Fruit fly (Drosophila melanogaster) whole organism, embryonic: ENCODE measurements around the gene CG6923.

ENCODE experiments used
- Antp ChIP-seq: fragments of 200-800 bp; sonication (Bioruptor generic); optimal IDR thresholded peaks from 3 replicates; lab custom pipeline; 2016; ENCODE audit warnings: missing biosample characterization, missing genetic modification characterization
- Asciz ChIP-seq: fragments of 200-800 bp; sonication (Bioruptor generic); optimal IDR thresholded peaks from 2 replicates; lab custom pipeline; 2017; ENCODE audit warnings: missing biosample characterization, mild to moderate bottlenecking, missing genetic modification characterization, missing genetic modification reagents
- Bdp1 ChIP-seq: fragments of 200-800 bp; sonication (Bioruptor generic); optimal IDR thresholded peaks from 3 replicates; lab custom pipeline; 2016; ENCODE audit warnings: missing biosample characterization, missing genetic modification characterization
- BtbVII ChIP-seq: fragments of 200-800 bp; sonication (Bioruptor generic); optimal IDR thresholded peaks from 3 replicates; lab custom pipeline; 2017; ENCODE audit warnings: missing biosample characterization, mild to moderate bottlenecking, missing genetic modification characterization
- CG10431 ChIP-seq: fragments of 200-800 bp; sonication (Bioruptor generic); optimal IDR thresholded peaks from 3 replicates; lab custom pipeline; 2018; ENCODE audit warnings: missing biosample characterization, mild to moderate bottlenecking, missing genetic modification characterization
- CG10654 ChIP-seq: fragments of 200-800 bp; sonication (Bioruptor generic); optimal IDR thresholded peaks from 2 replicates; lab custom pipeline; 2016; ENCODE audit warnings: missing biosample characterization, missing genetic modification characterization
- CG10979 ChIP-seq: fragments of 200-800 bp; sonication (Bioruptor generic); optimal IDR thresholded peaks from 2 replicates; lab custom pipeline; 2018; ENCODE audit warnings: missing biosample characterization, mild to moderate bottlenecking, missing genetic modification characterization, moderate library complexity
- CG11456 ChIP-seq: fragments of 200-800 bp; sonication (Bioruptor generic); IDR thresholded peaks from 3 replicates; pipeline ENCODE4 v1.3.6; 2022; ENCODE audit warnings: missing biosample characterization, missing genetic modification characterization
- CG13424 ChIP-seq: fragments of 200-800 bp; sonication (Bioruptor generic); optimal IDR thresholded peaks from 2 replicates; lab custom pipeline; 2019; ENCODE audit warnings: missing biosample characterization, mild to moderate bottlenecking, missing genetic modification characterization, moderate library complexity
- CG1603 ChIP-seq: fragments of 200-800 bp; sonication (Bioruptor generic); optimal IDR thresholded peaks from 2 replicates; lab custom pipeline; 2019; ENCODE audit warnings: missing biosample characterization, mild to moderate bottlenecking, missing genetic modification characterization, moderate library complexity
- CG3065 ChIP-seq: fragments of 200-800 bp; sonication (Bioruptor generic); optimal IDR thresholded peaks from 2 replicates; lab custom pipeline; 2016; ENCODE audit warnings: missing biosample characterization, missing genetic modification characterization
- CG4404 ChIP-seq: fragments of 200-800 bp; sonication (Bioruptor generic); IDR thresholded peaks from 2 replicates; pipeline ENCODE4 v1.3.6; 2022; ENCODE audit warnings: missing biosample characterization, missing genetic modification characterization
- CG4730 ChIP-seq: fragments of 200-800 bp; sonication (Bioruptor generic); IDR thresholded peaks from 2 replicates; pipeline ENCODE4 v1.3.6; 2022; ENCODE audit warnings: missing biosample characterization, missing genetic modification characterization
- CG4820 ChIP-seq: fragments of 200-800 bp; sonication (Bioruptor generic); optimal IDR thresholded peaks from 3 replicates; lab custom pipeline; 2016; ENCODE audit warnings: missing biosample characterization, missing genetic modification characterization
- CG7357 ChIP-seq: fragments of 200-800 bp; sonication (Bioruptor generic); IDR thresholded peaks from 3 replicates; pipeline ENCODE4 v1.3.6; 2022; ENCODE audit warnings: missing biosample characterization, missing genetic modification characterization
- CG7786 ChIP-seq: fragments of 200-800 bp; sonication (Bioruptor generic); optimal IDR thresholded peaks from 2 replicates; lab custom pipeline; 2016; ENCODE audit warnings: missing biosample characterization, missing genetic modification characterization
- CG7963 ChIP-seq: fragments of 200-800 bp; sonication (Bioruptor generic); IDR thresholded peaks from 3 replicates; pipeline ENCODE4 v1.3.6; 2022; ENCODE audit warnings: missing biosample characterization, missing genetic modification characterization; ENCODE audit not compliant: partially characterized antibody
- CG8281 ChIP-seq: fragments of 200-800 bp; sonication (Bioruptor generic); optimal IDR thresholded peaks from 2 replicates; lab custom pipeline; 2018; ENCODE audit warnings: missing biosample characterization, mild to moderate bottlenecking, missing genetic modification characterization, moderate library complexity
- CG8478 ChIP-seq: fragments of >200 bp; optimal IDR thresholded peaks from 2 replicates; lab custom pipeline; 2018
- CG8944 ChIP-seq: fragments of 200-800 bp; sonication (Bioruptor generic); optimal IDR thresholded peaks from 3 replicates; lab custom pipeline; 2016; ENCODE audit warnings: missing biosample characterization, missing genetic modification characterization
- CG9817 ChIP-seq: fragments of 200-800 bp; sonication (Bioruptor generic); optimal IDR thresholded peaks from 2 replicates; lab custom pipeline; 2018; ENCODE audit warnings: missing biosample characterization, mild to moderate bottlenecking, missing genetic modification characterization, moderate library complexity
- D19A ChIP-seq: fragments of 200-800 bp; optimal IDR thresholded peaks from 3 replicates; lab custom pipeline; 2019; ENCODE audit warnings: missing biosample characterization, mild to moderate bottlenecking, missing genetic modification characterization, moderate library complexity
- Dbx ChIP-seq: fragments of 200-800 bp; sonication (Bioruptor generic); IDR thresholded peaks from 3 replicates; pipeline ENCODE4 v1.3.6; 2022; ENCODE audit warnings: missing biosample characterization, missing genetic modification characterization
- Hr78 ChIP-seq, 2 experiments: fragments of 200-800 bp in 1 of 2; fragments of >200 bp in 1 of 2; sonication (Bioruptor generic) in 1 of 2; optimal IDR thresholded peaks; 2 replicates each; lab custom pipeline; 2017 to 2019; ENCODE audit warnings: missing biosample characterization in 2 of 2, missing genetic modification characterization in 2 of 2, mild to moderate bottlenecking in 1 of 2, moderate library complexity in 1 of 2
- Kr ChIP-seq: fragments of 200-800 bp; sonication (Bioruptor generic); optimal IDR thresholded peaks from 2 replicates; lab custom pipeline; 2017; ENCODE audit warnings: missing biosample characterization, mild to moderate bottlenecking, missing genetic modification characterization
- MBD-R2 ChIP-seq: fragments of 200-800 bp; sonication (Bioruptor generic); IDR thresholded peaks from 2 replicates; pipeline ENCODE4 v1.3.6; 2022; ENCODE audit warnings: missing biosample characterization, missing genetic modification characterization
- Opbp ChIP-seq: fragments of 200-800 bp; sonication (Bioruptor generic); IDR thresholded peaks from 3 replicates; pipeline ENCODE4 v1.3.6; 2022; ENCODE audit warnings: missing biosample characterization, missing genetic modification characterization; ENCODE audit not compliant: partially characterized antibody
- Optix ChIP-seq: fragments of 200-800 bp; sonication (Bioruptor generic); IDR thresholded peaks from 3 replicates; pipeline ENCODE4 v1.3.6; 2022; ENCODE audit warnings: missing biosample characterization, missing genetic modification characterization
- Sin3A ChIP-seq: fragments of >200 bp; optimal IDR thresholded peaks from 2 replicates; lab custom pipeline; 2018
- Ssrp ChIP-seq: fragments of 200-800 bp; sonication (Bioruptor generic); optimal IDR thresholded peaks from 2 replicates; lab custom pipeline; 2018; ENCODE audit warnings: missing biosample characterization, mild to moderate bottlenecking, missing genetic modification characterization, moderate library complexity
- Usf ChIP-seq: fragments of 200-800 bp; sonication (Bioruptor generic); optimal IDR thresholded peaks from 2 replicates; lab custom pipeline; 2017; ENCODE audit warnings: missing genotype, missing biosample characterization, missing genetic modification characterization
- ase ChIP-seq: fragments of 200-800 bp; sonication (Bioruptor generic); IDR thresholded peaks from 3 replicates; pipeline ENCODE4 v1.3.6; 2022; ENCODE audit warnings: missing biosample characterization, missing genetic modification characterization
- bigmax ChIP-seq: fragments of 200-800 bp; sonication (Bioruptor generic); optimal IDR thresholded peaks from 2 replicates; lab custom pipeline; 2018; ENCODE audit warnings: missing biosample characterization, mild to moderate bottlenecking, missing genetic modification characterization
- dmrt11E ChIP-seq: fragments of 200-800 bp; sonication (Bioruptor generic); optimal IDR thresholded peaks from 3 replicates; lab custom pipeline; 2018; ENCODE audit warnings: missing biosample characterization, mild to moderate bottlenecking, missing genetic modification characterization, moderate library complexity
- gcm ChIP-seq: fragments of 200-800 bp; sonication (Bioruptor generic); optimal IDR thresholded peaks from 2 replicates; lab custom pipeline; 2019; ENCODE audit warnings: missing biosample characterization, mild to moderate bottlenecking, missing genetic modification characterization, moderate library complexity
- gfzf ChIP-seq: fragments of 200-800 bp; sonication (Bioruptor generic); optimal IDR thresholded peaks from 2 replicates; lab custom pipeline; 2016; ENCODE audit warnings: missing biosample characterization, mild to moderate bottlenecking, missing genetic modification characterization, moderate library complexity
- klu ChIP-seq: fragments of 200-800 bp; sonication (Bioruptor generic); IDR thresholded peaks from 2 replicates; pipeline ENCODE4 v1.3.6; 2022; ENCODE audit warnings: missing biosample characterization, missing genetic modification characterization
- lab ChIP-seq: fragments of 200-800 bp; sonication (Bioruptor generic); optimal IDR thresholded peaks from 3 replicates; lab custom pipeline; 2017; ENCODE audit warnings: missing biosample characterization, missing genetic modification characterization, mild to moderate bottlenecking, moderate library complexity, missing genetic modification reagents
- lilli ChIP-seq: fragments of 200-800 bp; sonication (Bioruptor generic); optimal IDR thresholded peaks from 3 replicates; lab custom pipeline; 2016; ENCODE audit warnings: missing biosample characterization, missing genetic modification characterization
- mam ChIP-seq: fragments of 200-800 bp; sonication (Bioruptor generic); optimal IDR thresholded peaks from 3 replicates; lab custom pipeline; 2016; ENCODE audit warnings: missing biosample characterization, missing genetic modification characterization
- mld ChIP-seq: fragments of 200-800 bp; sonication (Bioruptor generic); IDR thresholded peaks from 3 replicates; pipeline ENCODE4 v1.3.6; 2022; ENCODE audit warnings: missing biosample characterization, missing genetic modification characterization; ENCODE audit not compliant: partially characterized antibody
- oc ChIP-seq: fragments of 200-800 bp; sonication (Bioruptor generic); optimal IDR thresholded peaks from 2 replicates; lab custom pipeline; 2018; ENCODE audit warnings: missing biosample characterization, mild to moderate bottlenecking, missing genetic modification characterization, moderate library complexity
- pnt ChIP-seq: fragments of 200-800 bp; sonication (Bioruptor generic); optimal IDR thresholded peaks from 3 replicates; lab custom pipeline; 2016; ENCODE audit warnings: missing biosample characterization, missing genetic modification characterization
- pros ChIP-seq: fragments of 200-800 bp; sonication (Bioruptor generic); optimal IDR thresholded peaks from 3 replicates; lab custom pipeline; 2019; ENCODE audit warnings: missing biosample characterization, mild to moderate bottlenecking, missing genetic modification characterization, moderate library complexity
- pum ChIP-seq: fragments of 200-800 bp; sonication (Bioruptor generic); optimal IDR thresholded peaks from 2 replicates; lab custom pipeline; 2016; ENCODE audit warnings: missing biosample characterization, missing genetic modification characterization
- ro ChIP-seq: fragments of 200-800 bp; sonication (Bioruptor generic); IDR thresholded peaks from 2 replicates; pipeline ENCODE4 v1.3.6; 2022; ENCODE audit warnings: missing biosample characterization, missing genetic modification characterization
- sisA ChIP-seq: fragments of 200-800 bp; sonication (Bioruptor generic); IDR thresholded peaks from 2 replicates; pipeline ENCODE4 v1.3.6; 2022; ENCODE audit warnings: missing biosample characterization, missing genetic modification characterization
- slbo ChIP-seq: fragments of 200-800 bp; sonication (Bioruptor generic); IDR thresholded peaks from 2 replicates; pipeline ENCODE4 v1.3.6; 2022; ENCODE audit warnings: missing biosample characterization, missing genetic modification characterization
- trh ChIP-seq: fragments of 200-800 bp; sonication (Bioruptor generic); optimal IDR thresholded peaks from 2 replicates; lab custom pipeline; 2016; ENCODE audit warnings: missing biosample characterization, missing genetic modification characterization
- unpg ChIP-seq: fragments of 200-800 bp; sonication (Bioruptor generic); optimal IDR thresholded peaks from 3 replicates; lab custom pipeline; 2018; ENCODE audit warnings: missing biosample characterization, mild to moderate bottlenecking, missing genetic modification characterization, moderate library complexity
- wdn ChIP-seq: fragments of 200-800 bp; sonication (Bioruptor generic); IDR thresholded peaks from 2 replicates; pipeline ENCODE4 v1.3.6; 2022; ENCODE audit warnings: missing biosample characterization, missing genetic modification characterization
- z ChIP-seq: fragments of 200-800 bp; sonication (Bioruptor generic); IDR thresholded peaks from 3 replicates; pipeline ENCODE4 v1.3.6; 2022; ENCODE audit warnings: missing biosample characterization, missing genetic modification characterization

The CG6923 gene

DNA sequence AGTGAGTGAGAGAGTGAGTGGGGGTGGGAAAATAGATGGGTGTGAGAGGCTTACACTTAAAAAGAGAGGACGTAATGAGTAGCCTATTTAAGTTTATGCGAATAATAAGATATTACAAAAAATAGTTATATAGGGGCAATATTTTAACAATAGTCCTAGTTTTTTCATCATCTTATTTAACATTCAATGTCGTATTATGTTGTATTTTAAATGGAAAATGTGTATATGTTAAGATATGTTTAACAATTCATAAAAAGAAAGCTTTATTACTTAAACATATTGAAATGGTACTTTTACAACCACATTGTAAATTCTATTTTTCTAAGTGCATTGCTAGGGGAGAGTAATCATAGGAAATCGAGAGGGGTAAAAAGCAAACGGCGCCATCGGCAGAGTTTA is 24.2 kb upstream of the CG6923 start (continued):
- TF ChIP-seq klu (peak; percentile 24; the same call in 1 of the 2 replicates), lilli (GFP tag; lab: Kevin White, UChicago) (peak; percentile 44), Usf (GFP tag; lab: Kevin White, UChicago) (no peak), CG10654 (peak; percentile 33), gcm (peak; percentile 65), pum (peak; percentile 27), unpg (GFP tag; lab: Kevin White, UChicago) (peak; percentile 82), Antp (GFP tag; lab: Kevin White, UChicago) (no peak), CG7357 (GFP tag; lab: Robert Waterston, UW) (0 out of 3 replicates have a peak, but pooled peaks have one; percentile 18), BtbVII (GFP tag; lab: Kevin White, UChicago) (peak; percentile 58), ro (GFP tag; lab: Robert Waterston, UW) (no peak), CG1603 (no peak), pnt (GFP tag; lab: Kevin White, UChicago) (no peak), CG4730 (no peak), CG7963 (GFP tag; lab: Robert Waterston, UW) (no peak), pros (GFP tag; lab: Kevin White, UChicago) (no peak), Asciz (GFP tag; lab: Kevin White, UChicago) (peak; percentile 46), Sin3A (no peak), wdn (GFP tag; lab: Robert Waterston, UW) (no peak), bigmax (GFP tag; lab: Kevin White, UChicago) (no peak), CG3065 (GFP tag; lab: Kevin White, UChicago) (peak; percentile 20), CG10979 (tag; lab: Kevin White, UChicago) (peak; percentile 86), mld (no peak), lab (peak; percentile 84), oc (tag; lab: Kevin White, UChicago) (no peak), slbo (peak; percentile 73), z (GFP tag; lab: Robert Waterston, UW) (no peak), CG8944 (GFP tag; lab: Kevin White, UChicago) (peak; percentile 1), CG11456 (no peak), Bdp1 (no peak), sisA (GFP tag; lab: Robert Waterston, UW) (0 out of 2 replicates have a peak, but pooled peaks have one; percentile 22), Ssrp (tag; lab: Kevin White, UChicago) (peak; percentile 85), CG9817 (tag; lab: Kevin White, UChicago) (peak; percentile 63), gfzf (no peak), trh (GFP tag; lab: Kevin White, UChicago) (no peak), CG8281 (peak; percentile 49), Opbp (GFP tag; lab: Robert Waterston, UW) (no peak), Dbx (peak; percentile 44; the same call in 1 of the 3 replicates), D19A (tag; lab: Kevin White, UChicago) (peak; percentile 80), CG4404 (GFP tag; lab: Robert Waterston, UW) (peak; percentile 39; the same call in 1 of the 2 replicates), CG10431 (GFP tag; lab: Kevin White, UChicago) (peak; percentile 43), CG13424 (tag; lab: Kevin White, UChicago) (peak; percentile 90), Hr78 (GFP tag; optimal IDR thresholded peaks at IDR 0.05; lab: Kevin White, UChicago) (peak in 1 of 2 experiments; percentile 53), ase (no peak), MBD-R2 (GFP tag; lab: Robert Waterston, UW) (no peak), mam (GFP tag; lab: Kevin White, UChicago) (peak; percentile 39), dmrt11E (tag; lab: Kevin White, UChicago) (peak; percentile 88), CG8478 (no peak), Optix (no peak), Kr (GFP tag; lab: Kevin White, UChicago) (no peak), CG4820 (GFP tag; lab: Kevin White, UChicago) (peak; percentile 54), CG7786 (GFP tag; lab: Kevin White, UChicago) (peak; percentile 30)
